Worm (Caenorhabditis elegans) whole organism, late embryonic: ENCODE measurements around the gene F22B3.8.

Experiments used
- C08G9.2 ChIP-seq: sonication (generic microtip); optimal IDR thresholded peaks from 2 replicates; lab custom pipeline; 2016; ENCODE audit warnings: mild to moderate bottlenecking, missing genetic modification characterization, moderate library complexity, missing compliant biosample characterization
- T23F11.4 ChIP-seq: fragments of 200-800 bp; sonication (Bioruptor generic); optimal IDR thresholded peaks from 2 replicates; lab custom pipeline; 2018; ENCODE audit warnings: mild to moderate bottlenecking, missing genetic modification characterization, missing compliant biosample characterization
- ahr-1 ChIP-seq: sonication (generic microtip); optimal IDR thresholded peaks from 2 replicates; lab custom pipeline; 2016; ENCODE audit warnings: missing genetic modification characterization, missing compliant biosample characterization
- ama-1 ChIP-seq: fragments of 150-350 bp; optimal IDR thresholded peaks from 2 replicates; lab custom pipeline; 2014
- ceh-2 ChIP-seq: sonication (generic microtip); optimal IDR thresholded peaks from 2 replicates; lab custom pipeline; 2016; ENCODE audit warnings: missing genotype, missing genetic modification characterization, missing compliant biosample characterization
- ceh-34 ChIP-seq: sonication (generic microtip); optimal IDR thresholded peaks from 2 replicates; lab custom pipeline; 2016; ENCODE audit warnings: mild to moderate bottlenecking, missing genetic modification characterization, missing compliant biosample characterization
- ceh-48 ChIP-seq: sonication (generic microtip); optimal IDR thresholded peaks from 2 replicates; lab custom pipeline; 2016; ENCODE audit warnings: missing genetic modification characterization, inconsistent platforms, missing compliant biosample characterization
- ceh-6 ChIP-seq: fragments of 200-800 bp; sonication (Bioruptor generic); optimal IDR thresholded peaks from 2 replicates; lab custom pipeline; 2018; ENCODE audit warnings: mild to moderate bottlenecking, missing genetic modification characterization, missing compliant biosample characterization
- ceh-9 ChIP-seq: sonication (generic microtip); optimal IDR thresholded peaks from 2 replicates; lab custom pipeline; 2016; ENCODE audit warnings: mild to moderate bottlenecking, missing genetic modification characterization, inconsistent platforms, missing compliant biosample characterization
- elt-2 ChIP-seq: sonication (generic microtip); optimal IDR thresholded peaks from 2 replicates; lab custom pipeline; 2016; ENCODE audit warnings: missing genetic modification reagents, missing genetic modification characterization, missing compliant biosample characterization
- elt-4 ChIP-seq: sonication (generic microtip); optimal IDR thresholded peaks from 2 replicates; lab custom pipeline; 2016; ENCODE audit warnings: missing genetic modification characterization, missing compliant biosample characterization
- ets-4 ChIP-seq: sonication (generic microtip); optimal IDR thresholded peaks from 2 replicates; lab custom pipeline; 2016; ENCODE audit warnings: missing genetic modification characterization, missing compliant biosample characterization
- fax-1 ChIP-seq: sonication (generic microtip); optimal IDR thresholded peaks from 2 replicates; lab custom pipeline; 2016; ENCODE audit warnings: missing genotype, missing genetic modification characterization, missing compliant biosample characterization
- fkh-6 ChIP-seq: sonication (generic microtip); optimal IDR thresholded peaks from 2 replicates; lab custom pipeline; 2016; ENCODE audit warnings: missing genetic modification characterization, missing compliant biosample characterization
- hlh-30 ChIP-seq: sonication (generic microtip); optimal IDR thresholded peaks from 2 replicates; lab custom pipeline; 2017; ENCODE audit warnings: antibody characterized with exemption, missing genetic modification characterization, missing compliant biosample characterization; ENCODE audit not compliant: insufficient read depth
- lim-6 ChIP-seq: sonication (generic microtip); optimal IDR thresholded peaks from 2 replicates; lab custom pipeline; 2016; ENCODE audit warnings: missing genetic modification characterization, missing compliant biosample characterization
- lin-11 ChIP-seq: fragments of 200-800 bp; sonication (Bioruptor generic); optimal IDR thresholded peaks from 2 replicates; lab custom pipeline; 2018; ENCODE audit warnings: mild to moderate bottlenecking, missing genetic modification characterization, missing compliant biosample characterization
- mec-3 ChIP-seq: sonication (generic microtip); optimal IDR thresholded peaks from 2 replicates; lab custom pipeline; 2016; ENCODE audit warnings: borderline replicate concordance, missing genetic modification characterization, missing compliant biosample characterization
- nfya-1 ChIP-seq: sonication (generic microtip); optimal IDR thresholded peaks from 2 replicates; lab custom pipeline; 2017; ENCODE audit warnings: missing genetic modification characterization, mild to moderate bottlenecking, missing compliant biosample characterization, antibody characterized with exemption, moderate library complexity
- nhr-11 ChIP-seq: fragments of 150-350 bp; optimal IDR thresholded peaks from 2 replicates; lab custom pipeline; 2014; ENCODE audit warnings: missing biosample characterization, missing genetic modification characterization
- nhr-232 ChIP-seq: sonication (generic microtip); optimal IDR thresholded peaks from 2 replicates; lab custom pipeline; 2016; ENCODE audit warnings: missing genetic modification characterization, missing compliant biosample characterization
- npax-4 ChIP-seq: sonication (generic microtip); optimal IDR thresholded peaks from 2 replicates; lab custom pipeline; 2016; ENCODE audit warnings: missing genetic modification characterization, missing compliant biosample characterization
- pag-3 ChIP-seq: sonication (generic microtip); optimal IDR thresholded peaks from 2 replicates; lab custom pipeline; 2016; ENCODE audit warnings: missing compliant biosample characterization, missing genetic modification characterization, borderline replicate concordance
- pat-9 ChIP-seq: fragments of 200-800 bp; sonication (Bioruptor generic); optimal IDR thresholded peaks from 2 replicates; lab custom pipeline; 2018; ENCODE audit warnings: mild to moderate bottlenecking, missing genetic modification characterization, moderate library complexity, missing compliant biosample characterization
- pax-1 ChIP-seq: fragments of 150-350 bp; optimal IDR thresholded peaks from 2 replicates; lab custom pipeline; 2014; ENCODE audit warnings: missing biosample characterization, missing genetic modification characterization
- pha-2 ChIP-seq: sonication (generic microtip); optimal IDR thresholded peaks from 2 replicates; lab custom pipeline; 2017; ENCODE audit warnings: mild to moderate bottlenecking, missing genetic modification characterization, missing compliant biosample characterization
- pha-4 ChIP-seq: fragments of 150-350 bp; optimal IDR thresholded peaks from 2 replicates; lab custom pipeline; 2018; ENCODE audit warnings: missing biosample characterization, missing genetic modification reagents, missing genetic modification characterization
- pqm-1 ChIP-seq: sonication (generic microtip); optimal IDR thresholded peaks from 2 replicates; lab custom pipeline; 2016; ENCODE audit warnings: missing genetic modification characterization, missing compliant biosample characterization
- rnt-1 ChIP-seq: sonication (generic microtip); optimal IDR thresholded peaks from 2 replicates; lab custom pipeline; 2016; ENCODE audit warnings: missing genetic modification characterization, missing compliant biosample characterization
- sdc-2 ChIP-seq: sonication (generic microtip); optimal IDR thresholded peaks from 2 replicates; lab custom pipeline; 2016; ENCODE audit warnings: missing genotype, missing genetic modification characterization, missing compliant biosample characterization
- sox-2 ChIP-seq: fragments of 200-800 bp; sonication (Bioruptor generic); IDR thresholded peaks from 2 replicates; pipeline ENCODE4 v1.3.6; 2022; ENCODE audit warnings: missing genetic modification reagents, missing genetic modification characterization, missing compliant biosample characterization
- syd-9 ChIP-seq: sonication (generic microtip); optimal IDR thresholded peaks from 2 replicates; lab custom pipeline; 2016; ENCODE audit warnings: mild to moderate bottlenecking, missing genetic modification characterization, moderate library complexity, missing compliant biosample characterization
- tbx-2 ChIP-seq: sonication (generic microtip); optimal IDR thresholded peaks from 2 replicates; lab custom pipeline; 2016; ENCODE audit warnings: missing genetic modification characterization, missing compliant biosample characterization
- tbx-7 ChIP-seq: sonication (generic microtip); optimal IDR thresholded peaks from 2 replicates; lab custom pipeline; 2016; ENCODE audit warnings: missing genotype, missing genetic modification characterization, missing compliant biosample characterization
- unc-3 ChIP-seq, 2 experiments: fragments of 200-800 bp in 1 of 2; sonication (Bioruptor generic) in 1 of 2; sonication (generic microtip) in 1 of 2; conservative IDR thresholded peaks in 1 of 2; optimal IDR thresholded peaks in 1 of 2; 2 replicates each; pipeline versions ENCODE4 v1.3.6 to Lab custom; 2016 to 2022; ENCODE audit warnings: missing compliant biosample characterization in 2 of 2, missing genetic modification characterization in 2 of 2, missing genetic modification reagents in 1 of 2
- unc-55 ChIP-seq: sonication (generic microtip); optimal IDR thresholded peaks from 2 replicates; lab custom pipeline; 2017; ENCODE audit warnings: missing biosample characterization, missing genetic modification reagents, missing genetic modification characterization
- unc-86 ChIP-seq: sonication (generic microtip); optimal IDR thresholded peaks from 2 replicates; lab custom pipeline; 2016; ENCODE audit warnings: missing genetic modification characterization, missing compliant biosample characterization
- zip-5 ChIP-seq: sonication (generic microtip); optimal IDR thresholded peaks from 2 replicates; lab custom pipeline; 2016; ENCODE audit warnings: missing genetic modification characterization, missing compliant biosample characterization

Gene F22B3.8

DNA sequence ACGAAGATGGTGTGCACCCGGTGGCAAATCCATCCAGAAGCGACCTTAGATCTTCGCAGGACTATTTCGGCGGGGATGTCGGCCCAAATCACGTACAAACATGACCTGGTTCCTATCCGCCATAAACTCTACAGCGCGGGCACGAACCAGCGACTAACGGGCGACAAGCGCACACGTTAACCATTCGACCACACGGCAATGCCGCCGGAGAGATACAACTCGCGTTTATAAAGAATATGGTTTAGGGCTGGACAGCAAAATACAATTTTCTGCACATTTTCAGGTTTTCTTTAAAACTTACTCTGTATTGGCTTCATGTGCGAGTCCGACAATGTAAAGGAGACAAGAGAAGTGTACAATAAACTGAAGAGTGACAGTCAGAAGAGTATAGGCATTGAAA lies 49.3 kb upstream of the F22B3.8 start (continued):
- TF ChIP-seq pqm-1 (peak; percentile 96), rnt-1 (tag; lab: Kevin White, UChicago) (peak; percentile 89), nhr-232 (tag; lab: Kevin White, UChicago) (peak; percentile 95), pha-4 (no peak), ceh-6 (GFP tag; lab: Kevin White, UChicago) (peak; percentile 93), tbx-2 (peak; percentile 86), syd-9 (tag; lab: Kevin White, UChicago) (peak; percentile 93), hlh-30 (tag; lab: Kevin White, UChicago) (peak; percentile 55), T23F11.4 (GFP tag; lab: Kevin White, UChicago) (peak; percentile 97), lin-11 (tag; lab: Kevin White, UChicago) (peak; percentile 88), nfya-1 (tag; lab: Kevin White, UChicago) (peak; percentile 62), ceh-9 (tag; lab: Kevin White, UChicago) (peak; percentile 86), ahr-1 (tag; lab: Kevin White, UChicago) (peak; percentile 89), pag-3 (peak; percentile 68), ceh-2 (peak; percentile 90), elt-4 (tag; lab: Kevin White, UChicago) (peak; percentile 95), npax-4 (tag; lab: Kevin White, UChicago) (peak; percentile 87), lim-6 (tag; lab: Kevin White, UChicago) (peak; percentile 69), unc-3 (GFP tag; conservative IDR thresholded peaks at IDR 0.05; lab: Robert Waterston, UW) (peak; percentile 93), unc-3 (tag; optimal IDR thresholded peaks at IDR 0.05; lab: Kevin White, UChicago) (peak; percentile 88), ceh-48 (peak; percentile 87), ama-1 (lab: Kevin White, UChicago) (peak; percentile 20), unc-86 (tag; lab: Kevin White, UChicago) (peak; percentile 96), unc-55 (GFP tag; lab: Kevin White, UChicago) (no peak), nhr-11 (tag; lab: Kevin White, UChicago) (no peak), mec-3 (tag; lab: Kevin White, UChicago) (peak; percentile 70), pat-9 (tag; lab: Kevin White, UChicago) (peak; percentile 96), sdc-2 (tag; lab: Kevin White, UChicago) (peak; percentile 84), fkh-6 (tag; lab: Kevin White, UChicago) (peak; percentile 93), ets-4 (tag; lab: Kevin White, UChicago) (peak; percentile 79)

DNA sequence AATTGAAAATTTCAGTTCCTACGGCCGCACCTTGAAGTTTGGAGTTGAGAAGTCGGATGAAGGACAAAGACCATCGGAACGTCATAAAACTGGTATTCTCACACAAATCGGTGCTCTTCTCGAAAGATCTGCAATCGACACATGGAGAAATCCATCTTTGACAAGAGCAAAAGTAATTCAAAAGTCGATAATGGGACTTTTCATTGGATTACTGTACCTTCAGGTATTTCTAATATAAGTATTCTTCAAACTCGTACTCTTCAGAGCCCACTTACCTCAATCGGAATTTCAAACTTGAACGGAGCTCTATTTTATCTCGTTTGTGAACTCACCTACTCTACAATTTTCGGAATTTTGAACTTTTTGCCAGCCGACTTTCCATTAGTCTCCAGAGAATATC lies 47.3 kb upstream of the F22B3.8 start:
- TF ChIP-seq zip-5 (tag; lab: Kevin White, UChicago) (no peak), unc-86 (tag; lab: Kevin White, UChicago) (no peak), T23F11.4 (GFP tag; lab: Kevin White, UChicago) (no peak), tbx-7 (tag; lab: Kevin White, UChicago) (no peak), ceh-34 (no peak), pha-2 (no peak), sox-2 (GFP tag; lab: Robert Waterston, UW) (no peak), elt-4 (tag; lab: Kevin White, UChicago) (no peak)

ce11 chrIV:11469698-11470591 lies 45.2 kb upstream of the F22B3.8 start, which contains the start of the genes C10C6.13 and wht-2:
TSS of gene C10C6.13 (minus strand) at chrIV:11469748.
TSS of gene wht-2 (plus strand) at chrIV:11470436.
- TF ChIP-seq C08G9.2 (no peak), mec-3 (tag; lab: Kevin White, UChicago) (no peak), nhr-11 (tag; lab: Kevin White, UChicago) (no peak), elt-2 (tag; lab: Kevin White, UChicago) (peak; percentile 85), pax-1 (tag; lab: Kevin White, UChicago) (no peak), fax-1 (tag; lab: Kevin White, UChicago) (no peak), T23F11.4 (GFP tag; lab: Kevin White, UChicago) (no peak)
- TF ChIP-seq, all 69 proteins: peak for 1
